Fruit fly (Drosophila melanogaster): ENCODE data around the gene CG10631.

DNA sequence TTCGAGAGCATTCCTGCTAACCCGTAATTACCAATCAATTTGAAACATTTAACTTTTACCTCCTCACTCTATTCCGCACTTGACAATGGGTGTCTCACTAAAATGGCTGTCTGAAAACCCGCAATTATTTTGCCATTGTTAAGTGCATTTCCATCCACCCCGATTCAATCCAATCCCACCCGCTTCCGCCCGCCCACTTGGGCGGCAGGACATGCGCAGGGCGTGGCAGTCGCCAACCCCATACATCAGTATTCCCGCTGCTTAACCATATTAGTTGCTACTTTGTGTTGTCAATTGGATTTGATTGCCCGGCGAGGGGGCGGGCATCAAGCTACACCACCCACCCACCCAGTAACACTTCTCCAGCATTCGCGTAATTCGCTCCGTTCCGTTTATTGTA, 8.7 kb upstream of the CG10631 start:
- TF ChIP-seq CG10348 (GFP tag; IDR thresholded peaks at IDR 0.05) (no peak), Snoo (tag; optimal IDR thresholded peaks at IDR 0.05) (no peak), rn (GFP tag; IDR thresholded peaks at IDR 0.05) (no peak), CG4496 (GFP tag; IDR thresholded peaks at IDR 0.05) (no peak), CG15710 (tag; optimal IDR thresholded peaks at IDR 0.05) (no peak), EcR (GFP tag; optimal IDR thresholded peaks at IDR 0.05) (no peak), D1 (tag; optimal IDR thresholded peaks at IDR 0.05) (no peak), CG8159 (tag; optimal IDR thresholded peaks at IDR 0.05) (no peak), fd96Ca (GFP tag; IDR thresholded peaks at IDR 0.05) (no peak), CG17806 (tag; optimal IDR thresholded peaks at IDR 0.05) (no peak), CG12605 (GFP tag; IDR thresholded peaks at IDR 0.05) (no peak), Pif1A (GFP tag; optimal IDR thresholded peaks at IDR 0.05) (no peak), CG32121 (GFP tag; IDR thresholded peaks at IDR 0.05) (no peak)

Data from whole organism, pupa.